Worm (Caenorhabditis elegans) whole organism, L4 larva: ENCODE data around the gene fbxb-3.
A peak's percentile ranks its signal among the peaks of the same experiment; 100 is the strongest.

Experiments
- F44E2.7 ChIP-seq: fragments of 200-800 bp; sonication (Bioruptor generic); IDR thresholded peaks from 2 replicates; pipeline ENCODE4 v2.1.2; 2022; ENCODE audit warnings: missing genetic modification characterization, missing compliant biosample characterization
- F49E8.2 ChIP-seq: sonication (generic microtip); optimal IDR thresholded peaks from 2 replicates; lab custom pipeline; 2016; ENCODE audit warnings: missing compliant biosample characterization, mild to moderate bottlenecking, missing genetic modification characterization, borderline replicate concordance
- Y105C5A.15 ChIP-seq: fragments of 200-800 bp; sonication (Bioruptor generic); IDR thresholded peaks from 2 replicates; pipeline ENCODE4 v1.3.6; 2022; ENCODE audit warnings: missing genetic modification characterization, missing compliant biosample characterization
- Y5F2A.4 ChIP-seq: fragments of 200-800 bp; sonication (Bioruptor generic); optimal IDR thresholded peaks from 2 replicates; lab custom pipeline; 2018; ENCODE audit warnings: mild to moderate bottlenecking, missing genetic modification characterization, missing compliant biosample characterization
- ZK546.5 ChIP-seq, 2 experiments: sonication (generic microtip); optimal IDR thresholded peaks; 2 replicates each; lab custom pipeline; 2017; ENCODE audit warnings: missing biosample characterization in 2 of 2, missing genetic modification characterization in 2 of 2
- aha-1 ChIP-seq: fragments of 150-350 bp; peaks from one replicate; lab custom pipeline; 2014; ENCODE audit warnings: missing biosample characterization, missing genetic modification characterization
- aly-2 ChIP-seq: sonication (generic microtip); optimal IDR thresholded peaks from 2 replicates; lab custom pipeline; 2018; ENCODE audit warnings: missing biosample characterization, missing genetic modification characterization
- ama-1 ChIP-seq: fragments of 150-350 bp; optimal IDR thresholded peaks from 2 replicates; lab custom pipeline; 2014; ENCODE audit warnings: inconsistent platforms, mixed read lengths
- ceh-28 ChIP-seq: fragments of 150-350 bp; optimal IDR thresholded peaks from 2 replicates; lab custom pipeline; 2014; ENCODE audit warnings: missing biosample characterization, missing genetic modification reagents, missing genetic modification characterization
- ceh-62 ChIP-seq: sonication (generic microtip); optimal IDR thresholded peaks from 2 replicates; lab custom pipeline; 2017; ENCODE audit warnings: missing biosample characterization, missing genetic modification characterization
- ces-1 ChIP-seq: fragments of 150-350 bp; sonication (generic microtip); optimal IDR thresholded peaks from 4 replicates; lab custom pipeline; 2014; ENCODE audit warnings: missing biosample characterization, missing genetic modification reagents, missing genetic modification characterization
- daf-12 ChIP-seq: fragments of 150-350 bp; optimal IDR thresholded peaks from 2 replicates; lab custom pipeline; 2014; ENCODE audit warnings: missing biosample characterization, missing genetic modification reagents, missing genetic modification characterization
- daf-16 ChIP-seq, 3 experiments: sonication (generic microtip); optimal IDR thresholded peaks; 2 replicates each; lab custom pipeline; 2016 to 2017; ENCODE audit warnings: missing genetic modification characterization in 3 of 3, missing genetic modification reagents in 3 of 3, mild to moderate bottlenecking in 2 of 3, missing compliant biosample characterization in 2 of 3, missing biosample characterization in 1 of 3, moderate library complexity in 1 of 3
- daf-19 ChIP-seq: fragments of 200-800 bp; sonication (Bioruptor generic); conservative IDR thresholded peaks from 2 replicates; pipeline ENCODE4 v1.3.6; 2022; ENCODE audit warnings: missing genetic modification characterization, missing compliant biosample characterization
- dmd-6 ChIP-seq: fragments of 200-800 bp; sonication (Bioruptor generic); IDR thresholded peaks from 2 replicates; pipeline ENCODE4 v1.3.6; 2022; ENCODE audit warnings: missing genetic modification reagents, missing genetic modification characterization, missing compliant biosample characterization
- dmd-9 ChIP-seq: fragments of 200-800 bp; sonication (Bioruptor generic); IDR thresholded peaks from 2 replicates; pipeline ENCODE4 v1.3.6; 2022; ENCODE audit warnings: missing genetic modification reagents, missing genetic modification characterization, missing compliant biosample characterization
- dpl-1 ChIP-seq: fragments of 150-350 bp; optimal IDR thresholded peaks from 2 replicates; lab custom pipeline; 2014; ENCODE audit warnings: missing biosample characterization, missing genetic modification reagents, missing genetic modification characterization
- duxl-1 ChIP-seq: sonication (generic microtip); optimal IDR thresholded peaks from 2 replicates; lab custom pipeline; 2016; ENCODE audit warnings: mild to moderate bottlenecking, missing genetic modification characterization, moderate library complexity, missing compliant biosample characterization; ENCODE audit not compliant: poor library complexity
- dve-1 ChIP-seq: sonication (generic microtip); optimal IDR thresholded peaks from 2 replicates; lab custom pipeline; 2017; ENCODE audit warnings: antibody characterized with exemption, mild to moderate bottlenecking, missing genetic modification characterization, missing compliant biosample characterization; ENCODE audit not compliant: insufficient read depth
- hlh-30 ChIP-seq: sonication (generic microtip); optimal IDR thresholded peaks from 2 replicates; lab custom pipeline; 2017; ENCODE audit warnings: antibody characterized with exemption, mild to moderate bottlenecking, missing genetic modification characterization, missing compliant biosample characterization; ENCODE audit not compliant: insufficient read depth
- hmg-1.1 ChIP-seq: fragments of 200-800 bp; sonication (Bioruptor generic); IDR thresholded peaks from 2 replicates; pipeline ENCODE4 v1.3.6; 2022; ENCODE audit warnings: missing genetic modification reagents, missing genetic modification characterization, missing compliant biosample characterization
- lin-1 ChIP-seq: fragments of 200-800 bp; sonication (Bioruptor generic); IDR thresholded peaks from 2 replicates; pipeline ENCODE4 v1.3.6; 2022; ENCODE audit warnings: missing genetic modification reagents, missing genetic modification characterization, missing compliant biosample characterization
- madf-5 ChIP-seq, 2 experiments: fragments of 200-800 bp; sonication (Bioruptor generic); IDR thresholded peaks; 2 replicates each; pipeline ENCODE4 v1.3.6; 2022; ENCODE audit warnings: missing compliant biosample characterization in 2 of 2, missing genetic modification characterization in 2 of 2
- mes-2 ChIP-seq: sonication (generic microtip); optimal IDR thresholded peaks from 2 replicates; lab custom pipeline; 2016; ENCODE audit warnings: missing genotype, mild to moderate bottlenecking, missing genetic modification characterization, missing compliant biosample characterization; ENCODE audit not compliant: poor library complexity, severe bottlenecking
- mxl-3 ChIP-seq: fragments of 200-800 bp; sonication (Bioruptor generic); optimal IDR thresholded peaks from 2 replicates; lab custom pipeline; 2018; ENCODE audit warnings: mild to moderate bottlenecking, missing genetic modification characterization, missing compliant biosample characterization
- nhr-10 ChIP-seq: fragments of 150-350 bp; optimal IDR thresholded peaks from 2 replicates; lab custom pipeline; 2014; ENCODE audit warnings: missing biosample characterization, missing genetic modification characterization
- nhr-102 ChIP-seq: sonication (generic microtip); optimal IDR thresholded peaks from 2 replicates; lab custom pipeline; 2016; ENCODE audit warnings: mild to moderate bottlenecking, missing genetic modification characterization, moderate library complexity, missing compliant biosample characterization
- nhr-25 ChIP-seq: sonication (generic microtip); optimal IDR thresholded peaks from 2 replicates; lab custom pipeline; 2017; ENCODE audit warnings: missing genetic modification characterization, mild to moderate bottlenecking, missing compliant biosample characterization, antibody characterized with exemption, moderate library complexity, borderline replicate concordance; ENCODE audit not compliant: insufficient read depth
- nhr-42 ChIP-seq: fragments of 200-800 bp; sonication (Bioruptor generic); IDR thresholded peaks from 2 replicates; pipeline ENCODE4 v1.3.6; 2022; ENCODE audit warnings: missing genetic modification characterization, missing compliant biosample characterization
- nhr-76 ChIP-seq: fragments of 150-350 bp; optimal IDR thresholded peaks from 2 replicates; lab custom pipeline; 2014; ENCODE audit warnings: missing biosample characterization, missing genetic modification characterization
- nhr-77 ChIP-seq: fragments of 150-350 bp; optimal IDR thresholded peaks from 2 replicates; lab custom pipeline; 2014; ENCODE audit warnings: missing biosample characterization, missing genetic modification characterization
- rbr-2 ChIP-seq: sonication (generic microtip); optimal IDR thresholded peaks from 2 replicates; lab custom pipeline; 2016; ENCODE audit warnings: missing genotype, missing genetic modification characterization, missing compliant biosample characterization
- saeg-2 ChIP-seq: fragments of 200-800 bp; sonication (Bioruptor generic); IDR thresholded peaks from 2 replicates; pipeline ENCODE4 v1.3.6; 2022; ENCODE audit warnings: missing genetic modification reagents, missing genetic modification characterization, missing compliant biosample characterization
- sdz-12 ChIP-seq: fragments of 200-800 bp; sonication (Bioruptor generic); optimal IDR thresholded peaks from 2 replicates; lab custom pipeline; 2018; ENCODE audit warnings: mild to moderate bottlenecking, missing genetic modification characterization, missing compliant biosample characterization
- snpc-1.2 ChIP-seq: fragments of 200-800 bp; sonication (Bioruptor generic); IDR thresholded peaks from 2 replicates; pipeline ENCODE4 v1.3.6; 2022; ENCODE audit warnings: missing genetic modification reagents, missing genetic modification characterization, missing compliant biosample characterization
- snpc-4 ChIP-seq: fragments of 150-350 bp; optimal IDR thresholded peaks from 2 replicates; lab custom pipeline; 2014; ENCODE audit warnings: missing biosample characterization, missing genetic modification characterization
- tag-97 ChIP-seq: fragments of 200-800 bp; sonication (Bioruptor generic); IDR thresholded peaks from 2 replicates; pipeline ENCODE4 v1.3.6; 2022; ENCODE audit warnings: missing genetic modification characterization, missing compliant biosample characterization
- tra-1 ChIP-seq: fragments of 200-800 bp; sonication (Bioruptor generic); IDR thresholded peaks from 2 replicates; pipeline ENCODE4 v1.3.6; 2022; ENCODE audit warnings: missing genetic modification reagents, missing genetic modification characterization, missing compliant biosample characterization
- unc-130 ChIP-seq: sonication (generic microtip); optimal IDR thresholded peaks from 2 replicates; lab custom pipeline; 2016; ENCODE audit warnings: missing genetic modification reagents, missing genetic modification characterization, missing compliant biosample characterization
- unc-62 ChIP-seq, 3 experiments: fragments of 150-350 bp in 1 of 3; sonication (generic microtip); optimal IDR thresholded peaks in 2 of 3; peaks in 1 of 3; 1 replicate in 1 of 3; 2 replicates in 2 of 3; lab custom pipeline; 2014 to 2017; ENCODE audit warnings: missing biosample characterization in 3 of 3, missing genetic modification characterization in 3 of 3, missing genetic modification reagents in 3 of 3, missing genotype in 1 of 3
- zag-1 ChIP-seq: fragments of 150-350 bp; optimal IDR thresholded peaks from 2 replicates; lab custom pipeline; 2014; ENCODE audit warnings: missing biosample characterization, missing genetic modification characterization
- zfp-2 ChIP-seq: sonication (generic microtip); optimal IDR thresholded peaks from 2 replicates; lab custom pipeline; 2016; ENCODE audit warnings: mild to moderate bottlenecking, missing genetic modification characterization, missing compliant biosample characterization
- zip-2 ChIP-seq: fragments of 150-350 bp; optimal IDR thresholded peaks from 2 replicates; lab custom pipeline; 2014; ENCODE audit warnings: missing biosample characterization, missing genetic modification characterization
- ztf-7 ChIP-seq: fragments of 150-350 bp; optimal IDR thresholded peaks from 2 replicates; lab custom pipeline; 2014; ENCODE audit warnings: missing biosample characterization, missing genetic modification characterization

fbxb-3 gene

ce11 chrIV:11820067-11820913 lies 18.5 kb upstream of the fbxb-3 start (continued):
- TF ChIP-seq zip-2 (tag; lab: Kevin White, UChicago) (no peak), F49E8.2 (tag; lab: Kevin White, UChicago) (peak; percentile 67), lin-1 (GFP tag; lab: Robert Waterston, UW) (peak; percentile 33; the same call in 1 of the 2 replicates), tra-1 (GFP tag; lab: Robert Waterston, UW) (no peak), unc-130 (GFP tag; lab: Kevin White, UChicago) (peak; percentile 3), sdz-12 (GFP tag; lab: Kevin White, UChicago) (no peak), nhr-77 (tag; lab: Kevin White, UChicago) (no peak), aly-2 (tag; lab: Kevin White, UChicago) (no peak), saeg-2 (GFP tag; lab: Robert Waterston, UW) (0 out of 2 replicates have a peak, but pooled peaks have one; percentile 18), ZK546.5 (tag; optimal IDR thresholded peaks at IDR 0.05; lab: Kevin White, UChicago) (no peak), daf-19 (no peak), snpc-1.2 (peak; percentile 61), aha-1 (tag; lab: Kevin White, UChicago) (peak; percentile 54), rbr-2 (tag; lab: Kevin White, UChicago) (peak; percentile 42), ama-1 (lab: Kevin White, UChicago) (peak; percentile 82), ceh-28 (no peak), duxl-1 (tag; lab: Kevin White, UChicago) (peak; percentile 30), Y105C5A.15 (GFP tag; lab: Robert Waterston, UW) (0 out of 2 replicates have a peak, but pooled peaks have one; percentile 44), madf-5 (GFP tag; IDR thresholded peaks at IDR 0.05; lab: Robert Waterston, UW) (0 out of 4 replicates have a peak, but pooled peaks have one; percentile 4 to 13), mes-2 (tag; lab: Kevin White, UChicago) (peak; percentile 31), nhr-42 (GFP tag; lab: Robert Waterston, UW) (no peak)

ce11 chrIV:11821591-11822361 lies 17.0 kb upstream of the fbxb-3 start, which contains the start of the genes par-5 and M117.3:
par-5 (minus strand) TSS chrIV:11821924.
M117.3 (plus strand) TSS chrIV:11822206.
- TF ChIP-seq Y105C5A.15 (GFP tag; lab: Robert Waterston, UW) (no peak), dmd-9 (GFP tag; lab: Robert Waterston, UW) (no peak), ces-1 (GFP tag; lab: Kevin White, UChicago) (peak; percentile 10), ceh-28 (peak; percentile 68), snpc-4 (no peak), nhr-10 (tag; lab: Kevin White, UChicago) (no peak), ama-1 (lab: Kevin White, UChicago) (peak; percentile 51), mxl-3 (GFP tag; lab: Kevin White, UChicago) (peak; percentile 81), dpl-1 (peak; percentile 62), nhr-102 (tag; lab: Kevin White, UChicago) (peak; percentile 29), hmg-1.1 (peak; percentile 81), zfp-2 (tag; lab: Kevin White, UChicago) (no peak), ceh-62 (tag; lab: Kevin White, UChicago) (no peak), tag-97 (GFP tag; lab: Robert Waterston, UW) (no peak), hlh-30 (peak; percentile 98), dve-1 (peak; percentile 90), daf-12 (tag; lab: Kevin White, UChicago) (no peak), nhr-76 (tag; lab: Kevin White, UChicago) (no peak), daf-16 (GFP tag; optimal IDR thresholded peaks at IDR 0.05; lab: Kevin White, UChicago) (no peak), daf-16 (tag; optimal IDR thresholded peaks at IDR 0.05; lab: Kevin White, UChicago) (peak; percentile 63), nhr-42 (GFP tag; lab: Robert Waterston, UW) (no peak), ztf-7 (tag; lab: Kevin White, UChicago) (no peak), unc-62 (GFP tag; optimal IDR thresholded peaks at IDR 0.05 in 1 of 2; lab: Kevin White, UChicago) (peak in 1 of 2 experiments; percentile 95), unc-62 (tag; optimal IDR thresholded peaks at IDR 0.05; lab: Kevin White, UChicago) (no peak), zag-1 (tag; lab: Kevin White, UChicago) (no peak), tra-1 (GFP tag; lab: Robert Waterston, UW) (no peak; the same call in 1 of the 2 replicates), Y5F2A.4 (no peak), nhr-25 (tag; lab: Kevin White, UChicago) (no peak), F44E2.7 (GFP tag; lab: Robert Waterston, UW) (peak; percentile 71; the same call in 1 of the 2 replicates), dmd-6 (GFP tag; lab: Robert Waterston, UW) (peak; percentile 86), duxl-1 (tag; lab: Kevin White, UChicago) (no peak)
